Fruit fly (Drosophila melanogaster) ovary, adult (tissue): Measurements from ENCODE around the gene CG6688.
A peak's percentile ranks its signal among the peaks of the same experiment; 100 is the strongest.

Experiments
- CG17801 ChIP-seq: fragments of 200-800 bp; optimal IDR thresholded peaks from 2 replicates; lab custom pipeline; 2019; ENCODE audit warnings: missing biosample characterization, mild to moderate bottlenecking, missing genetic modification characterization, moderate library complexity; ENCODE audit not compliant: partially characterized antibody

CG6688 gene

DNA sequence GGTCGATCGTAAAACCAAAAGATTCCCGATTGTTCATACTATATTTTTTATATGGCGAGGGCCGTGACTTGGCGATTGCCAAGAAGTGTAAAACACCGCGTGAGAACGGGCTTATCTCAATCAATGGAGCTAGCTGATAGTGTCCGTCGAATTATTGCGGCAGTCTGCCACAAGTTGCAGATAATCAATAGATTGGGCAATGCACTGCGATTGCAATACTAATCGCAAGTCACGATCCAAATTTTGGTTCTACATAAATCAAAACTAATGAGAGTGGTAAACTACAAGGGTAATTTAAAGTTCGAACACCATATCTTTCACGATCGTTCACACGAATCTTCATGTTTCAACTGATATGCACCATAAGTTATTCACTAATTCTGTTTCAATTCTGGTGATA, 44.5 kb downstream of the CG6688 start:
- no peak for TF ChIP-seq CG17801 (GFP tag; lab: Kevin White, UChicago)

DNA sequence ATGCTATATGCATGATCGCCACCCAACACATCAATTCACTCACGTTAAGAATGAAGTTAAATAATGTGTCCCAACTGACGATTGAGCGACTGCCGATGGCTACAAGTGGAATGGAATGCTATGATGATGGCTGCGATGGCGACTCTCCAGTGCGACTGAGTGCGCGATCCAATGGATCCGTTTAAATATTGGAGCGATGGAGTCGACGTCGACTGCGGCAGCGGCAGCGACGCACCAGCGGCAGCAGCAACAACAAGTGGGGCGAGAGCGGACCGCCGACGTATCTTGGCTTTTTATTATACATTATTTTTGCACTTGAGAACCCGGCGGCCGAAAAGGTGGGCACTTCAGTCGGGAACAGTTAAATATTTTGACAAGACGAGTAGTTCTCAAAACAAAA, 45.2 kb downstream of the CG6688 start:
- no peak for TF ChIP-seq CG17801 (GFP tag; lab: Kevin White, UChicago)

DNA sequence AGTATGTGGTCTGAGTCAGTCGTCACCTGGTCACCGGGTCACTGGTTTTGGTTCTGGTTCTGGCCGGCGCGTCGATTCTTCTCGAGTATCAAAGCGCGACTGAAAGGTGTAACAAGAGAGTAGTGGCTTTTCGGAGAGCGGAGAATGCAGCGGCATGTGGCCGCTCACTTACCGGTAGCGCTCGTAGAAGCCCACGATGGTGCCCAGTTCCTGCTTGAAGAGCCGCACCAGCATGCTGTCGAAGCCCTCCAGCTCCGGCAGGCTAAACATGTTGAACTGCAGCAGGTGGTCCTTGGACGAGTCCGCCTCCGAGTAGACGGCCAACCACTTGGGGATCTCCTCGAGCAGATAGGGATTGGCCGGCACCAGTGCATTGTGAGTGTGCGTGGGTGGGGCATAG, 46.6 kb downstream of the CG6688 start, which contains the start of gene Ctns:
Gene Ctns, minus strand, starts transcription at position 101 of the 400 bp plus-strand sequence.
- no peak for TF ChIP-seq CG17801 (GFP tag; lab: Kevin White, UChicago)

DNA sequence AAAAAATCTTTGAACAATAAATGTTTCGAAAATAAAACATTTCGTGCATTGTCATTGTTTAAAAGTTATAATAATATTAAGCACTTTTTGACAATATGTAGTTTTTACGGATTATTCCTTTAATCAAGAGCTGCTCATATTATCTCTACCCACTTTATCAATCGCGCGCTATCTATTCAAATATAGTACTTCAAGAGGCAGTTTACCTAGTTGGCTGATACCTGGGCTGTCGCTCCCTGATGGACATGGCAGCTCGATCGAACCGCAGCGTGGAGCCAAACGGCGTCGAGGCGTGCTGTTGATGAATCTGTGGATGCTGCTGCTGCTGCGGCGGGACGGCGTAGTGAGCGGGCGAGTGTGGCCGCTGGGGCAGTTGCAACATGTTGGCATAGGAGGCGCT, 48.0 kb downstream of the CG6688 start:
- no peak for TF ChIP-seq CG17801 (GFP tag; lab: Kevin White, UChicago)

DNA sequence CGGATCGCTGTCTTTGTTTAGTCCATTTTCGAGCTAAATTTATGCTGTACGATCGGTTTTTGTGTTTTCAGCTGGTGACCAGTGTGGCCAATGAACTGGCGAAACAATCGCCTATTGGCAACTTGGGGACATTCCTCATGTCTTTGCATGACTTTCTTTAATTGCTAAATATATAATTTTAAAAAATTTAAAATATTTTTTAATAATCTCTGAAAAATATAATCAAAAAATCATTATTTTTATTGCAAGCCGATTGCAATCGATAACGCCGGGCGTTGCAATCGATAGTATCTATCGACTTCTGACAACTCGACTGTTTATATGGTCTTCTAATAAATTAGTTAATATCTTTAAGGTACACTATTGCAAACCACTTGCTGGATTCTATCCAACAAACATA, 49.0 kb downstream of the CG6688 start, which contains the start of the genes sav and Ublcp1:
Gene sav, minus strand, starts transcription at position 96 of the 400 bp plus-strand sequence.
Gene Ublcp1, plus strand, starts transcription at position 285 of the 400 bp plus-strand sequence.
- TF ChIP-seq CG17801 (GFP tag; lab: Kevin White, UChicago) = peak; percentile 50
